Fruit fly (Drosophila melanogaster) whole organism, embryonic: ENCODE measurements around the gene CG9184.

Experiments
- Antp ChIP-seq: fragments of 200-800 bp; sonication (Bioruptor generic); optimal IDR thresholded peaks from 3 replicates; lab custom pipeline; 2016; ENCODE audit warnings: missing biosample characterization, missing genetic modification characterization
- CG10654 ChIP-seq: fragments of 200-800 bp; sonication (Bioruptor generic); optimal IDR thresholded peaks from 2 replicates; lab custom pipeline; 2016; ENCODE audit warnings: missing biosample characterization, missing genetic modification characterization
- CG13123 ChIP-seq: fragments of 200-800 bp; sonication (Bioruptor generic); optimal IDR thresholded peaks from 2 replicates; lab custom pipeline; 2016; ENCODE audit warnings: missing biosample characterization, missing genetic modification characterization
- CG13894 ChIP-seq: fragments of 200-800 bp; sonication (Bioruptor generic); optimal IDR thresholded peaks from 3 replicates; lab custom pipeline; 2018; ENCODE audit warnings: missing biosample characterization, mild to moderate bottlenecking, missing genetic modification characterization, moderate library complexity
- CG16779 ChIP-seq: fragments of 200-800 bp; sonication (Bioruptor generic); IDR thresholded peaks from 2 replicates; pipeline ENCODE4 v1.3.6; 2022; ENCODE audit warnings: missing biosample characterization, missing genetic modification characterization
- CG2116 ChIP-seq: fragments of 200-800 bp; sonication (Bioruptor generic); optimal IDR thresholded peaks from 3 replicates; lab custom pipeline; 2018; ENCODE audit warnings: missing biosample characterization, mild to moderate bottlenecking, missing genetic modification characterization
- CG2120 ChIP-seq: fragments of 200-800 bp; sonication (Bioruptor generic); optimal IDR thresholded peaks from 3 replicates; lab custom pipeline; 2016; ENCODE audit warnings: missing biosample characterization, missing genetic modification characterization
- CG2199 ChIP-seq: fragments of 200-800 bp; sonication (Bioruptor generic); IDR thresholded peaks from 3 replicates; pipeline ENCODE4 v1.3.6; 2022; ENCODE audit warnings: missing biosample characterization, missing genetic modification characterization
- CG34224 ChIP-seq: fragments of 200-800 bp; sonication (Bioruptor generic); IDR thresholded peaks from 3 replicates; pipeline ENCODE4 v1.3.6; 2022; ENCODE audit warnings: missing biosample characterization, missing genetic modification characterization; ENCODE audit not compliant: partially characterized antibody
- CG3995 ChIP-seq: fragments of 200-800 bp; sonication (Bioruptor generic); optimal IDR thresholded peaks from 3 replicates; lab custom pipeline; 2016; ENCODE audit warnings: missing biosample characterization, missing genetic modification characterization
- CG5245 ChIP-seq: fragments of 200-800 bp; sonication (Bioruptor generic); optimal IDR thresholded peaks from 3 replicates; lab custom pipeline; 2016; ENCODE audit warnings: missing biosample characterization, missing genetic modification characterization
- CG8281 ChIP-seq: fragments of 200-800 bp; sonication (Bioruptor generic); optimal IDR thresholded peaks from 2 replicates; lab custom pipeline; 2018; ENCODE audit warnings: missing biosample characterization, mild to moderate bottlenecking, missing genetic modification characterization, moderate library complexity
- CG8290 ChIP-seq, 3 experiments: fragments of 200-800 bp; sonication (Bioruptor generic); optimal IDR thresholded peaks; 2 replicates each; lab custom pipeline; 2016 to 2019; ENCODE audit warnings: missing biosample characterization in 3 of 3, missing genetic modification characterization in 3 of 3, mild to moderate bottlenecking in 2 of 3, moderate library complexity in 1 of 3
- CG8924 ChIP-seq: fragments of 200-800 bp; optimal IDR thresholded peaks from 3 replicates; lab custom pipeline; 2019; ENCODE audit warnings: missing biosample characterization, mild to moderate bottlenecking, missing genetic modification characterization, moderate library complexity
- CG8944 ChIP-seq: fragments of 200-800 bp; sonication (Bioruptor generic); optimal IDR thresholded peaks from 3 replicates; lab custom pipeline; 2016; ENCODE audit warnings: missing biosample characterization, missing genetic modification characterization
- CG9932 ChIP-seq: fragments of 200-800 bp; sonication (Bioruptor generic); IDR thresholded peaks from 2 replicates; pipeline ENCODE4 v1.3.6; 2022; ENCODE audit warnings: missing biosample characterization, missing genetic modification characterization
- CkIIα-i1 ChIP-seq: fragments of 200-800 bp; sonication (Bioruptor generic); IDR thresholded peaks from 2 replicates; pipeline ENCODE4 v1.3.6; 2022; ENCODE audit warnings: missing biosample characterization, missing genetic modification characterization
- Deaf1 ChIP-seq: fragments of 200-800 bp; optimal IDR thresholded peaks from 3 replicates; lab custom pipeline; 2019; ENCODE audit warnings: missing biosample characterization, mild to moderate bottlenecking, missing genetic modification characterization, moderate library complexity
- Dll ChIP-seq: fragments of 200-800 bp; sonication (Bioruptor generic); IDR thresholded peaks from 4 replicates; pipeline ENCODE4 v1.3.6; 2022; ENCODE audit warnings: missing biosample characterization, missing genetic modification characterization; ENCODE audit not compliant: partially characterized antibody
- Ets65A ChIP-seq: fragments of 200-800 bp; sonication (Bioruptor generic); peaks from one replicate; lab custom pipeline; 2016; ENCODE audit warnings: missing biosample characterization, missing genetic modification characterization
- Hmr ChIP-seq: fragments of 200-800 bp; sonication (Bioruptor generic); optimal IDR thresholded peaks from 3 replicates; lab custom pipeline; 2017; ENCODE audit warnings: mild to moderate bottlenecking, missing biosample characterization, missing genetic modification reagents, missing genetic modification characterization
- Med ChIP-seq: fragments of 200-800 bp; sonication (Bioruptor generic); peaks from one replicate; lab custom pipeline; 2016; ENCODE audit warnings: missing biosample characterization, missing genetic modification characterization, mild to moderate bottlenecking, inconsistent platforms, moderate library complexity
- NFAT ChIP-seq: fragments of 200-800 bp; sonication (Bioruptor generic); IDR thresholded peaks from 2 replicates; pipeline ENCODE4 v1.3.6; 2022; ENCODE audit warnings: missing biosample characterization, missing genetic modification characterization
- Ptx1 ChIP-seq: fragments of 200-800 bp; sonication (Bioruptor generic); IDR thresholded peaks from 2 replicates; pipeline ENCODE4 v1.3.6; 2022; ENCODE audit warnings: missing biosample characterization, missing genetic modification characterization
- Six4 ChIP-seq: fragments of 200-800 bp; sonication (Bioruptor generic); optimal IDR thresholded peaks from 2 replicates; lab custom pipeline; 2016; ENCODE audit warnings: missing biosample characterization, missing genetic modification characterization
- Spps ChIP-seq: fragments of 200-800 bp; sonication (Bioruptor generic); optimal IDR thresholded peaks from 2 replicates; lab custom pipeline; 2018; ENCODE audit warnings: missing biosample characterization, mild to moderate bottlenecking, missing genetic modification characterization
- abd-A ChIP-seq: fragments of 200-800 bp; sonication (Bioruptor generic); optimal IDR thresholded peaks from 3 replicates; lab custom pipeline; 2019; ENCODE audit warnings: missing biosample characterization, mild to moderate bottlenecking, missing genetic modification characterization, moderate library complexity
- mld ChIP-seq: fragments of 200-800 bp; sonication (Bioruptor generic); IDR thresholded peaks from 3 replicates; pipeline ENCODE4 v1.3.6; 2022; ENCODE audit warnings: missing biosample characterization, missing genetic modification characterization; ENCODE audit not compliant: partially characterized antibody
- nerfin-1 ChIP-seq: fragments of 200-800 bp; sonication (Bioruptor generic); optimal IDR thresholded peaks from 3 replicates; lab custom pipeline; 2019; ENCODE audit warnings: missing biosample characterization, mild to moderate bottlenecking, missing genetic modification characterization, moderate library complexity
- nmo ChIP-seq: fragments of 200-800 bp; sonication (Bioruptor generic); optimal IDR thresholded peaks from 2 replicates; lab custom pipeline; 2018; ENCODE audit warnings: missing biosample characterization, mild to moderate bottlenecking, missing genetic modification characterization, moderate library complexity
- p53 ChIP-seq: fragments of 200-800 bp; sonication (Bioruptor generic); optimal IDR thresholded peaks from 2 replicates; lab custom pipeline; 2016; ENCODE audit warnings: missing biosample characterization, missing genetic modification characterization
- row ChIP-seq: fragments of 200-800 bp; sonication (Bioruptor generic); IDR thresholded peaks from 3 replicates; pipeline ENCODE4 v1.3.6; 2022; ENCODE audit warnings: missing biosample characterization, missing genetic modification characterization
- slbo ChIP-seq: fragments of 200-800 bp; sonication (Bioruptor generic); IDR thresholded peaks from 2 replicates; pipeline ENCODE4 v1.3.6; 2022; ENCODE audit warnings: missing biosample characterization, missing genetic modification characterization
- unpg ChIP-seq: fragments of 200-800 bp; sonication (Bioruptor generic); optimal IDR thresholded peaks from 3 replicates; lab custom pipeline; 2018; ENCODE audit warnings: missing biosample characterization, mild to moderate bottlenecking, missing genetic modification characterization, moderate library complexity
- z ChIP-seq: fragments of 200-800 bp; sonication (Bioruptor generic); IDR thresholded peaks from 3 replicates; pipeline ENCODE4 v1.3.6; 2022; ENCODE audit warnings: missing biosample characterization, missing genetic modification characterization

Gene CG9184

DNA sequence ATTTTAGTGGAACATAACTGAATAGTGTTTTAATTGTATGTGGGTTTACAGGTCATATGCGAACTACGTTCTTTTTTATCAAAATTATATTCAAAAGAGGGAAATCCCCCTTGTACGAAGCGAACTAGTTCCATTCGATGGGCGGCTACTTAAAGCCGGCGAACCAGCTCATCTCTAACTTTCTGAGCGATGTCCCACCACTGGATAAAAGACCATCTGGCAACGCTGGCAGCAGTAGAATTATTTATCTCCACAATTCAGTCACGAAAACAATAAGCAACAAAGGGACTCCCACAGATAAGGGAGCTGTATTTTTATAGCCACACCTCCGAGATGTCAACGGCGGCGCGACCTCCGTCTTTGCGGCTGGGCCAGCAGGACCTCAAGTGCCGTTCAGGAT, 26.9 kb downstream of the CG9184 start, which contains the start of gene Rabex-5 (continued):
- TF ChIP-seq CG2116 (GFP tag; lab: Kevin White, UChicago) = peak; percentile 50
- TF ChIP-seq Antp (GFP tag; lab: Kevin White, UChicago) = peak; percentile 65
- TF ChIP-seq Spps (tag; lab: Kevin White, UChicago) = no peak
- TF ChIP-seq CkIIα-i1 (GFP tag; lab: Robert Waterston, UW) = no peak
- no peak for TF ChIP-seq CG8281 (tag; lab: Kevin White, UChicago)
- peak; percentile 61 for TF ChIP-seq CG3995
- peak; percentile 52 for TF ChIP-seq nerfin-1 (tag; lab: Kevin White, UChicago)
- peak; percentile 81 for TF ChIP-seq Dll (GFP tag; lab: Robert Waterston, UW)

DNA sequence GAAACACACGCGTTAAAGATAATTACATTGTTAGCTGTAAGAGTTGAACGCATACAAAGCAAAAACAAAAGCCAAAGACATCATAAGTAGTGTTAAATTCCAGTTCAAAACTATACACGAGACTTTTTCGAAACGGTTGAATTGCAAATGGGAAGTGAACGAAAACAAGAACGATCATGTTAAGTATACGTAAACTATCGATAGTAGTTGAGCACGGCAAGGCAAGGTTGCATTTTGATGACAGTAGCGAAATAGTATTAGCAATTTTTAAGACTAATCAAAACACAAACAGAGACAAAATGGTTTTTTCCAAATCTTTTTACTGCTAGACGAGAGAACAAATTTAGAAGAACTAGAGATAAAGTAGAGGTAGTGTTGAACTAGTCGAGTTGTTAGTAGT, 27.8 kb downstream of the CG9184 start:
- TF ChIP-seq CG10654 (GFP tag; lab: Kevin White, UChicago) = no peak
- no peak for TF ChIP-seq mld
- TF ChIP-seq p53 (GFP tag; lab: Kevin White, UChicago) = peak; percentile 80
- no peak for TF ChIP-seq CG8944
- no peak for TF ChIP-seq CG34224 (GFP tag; lab: Robert Waterston, UW)
- no peak for TF ChIP-seq CG5245 (GFP tag; lab: Kevin White, UChicago)
- no peak for TF ChIP-seq CG13123 (GFP tag; lab: Kevin White, UChicago)
- no peak for TF ChIP-seq unpg (GFP tag; lab: Kevin White, UChicago)
- TF ChIP-seq z (GFP tag; lab: Robert Waterston, UW) = no peak
- TF ChIP-seq CG2116 (GFP tag; lab: Kevin White, UChicago) = peak; percentile 66
- TF ChIP-seq CG8924 (tag; lab: Kevin White, UChicago) = no peak

dm6 chr3L:1280890-1281622, 41.5 kb downstream of the CG9184 start:
- peak; percentile 74 for TF ChIP-seq abd-A (tag; lab: Kevin White, UChicago)
- peak; percentile 63 for TF ChIP-seq Ets65A (GFP tag; lab: Kevin White, UChicago)
- peak; percentile 37; the same call in 1 of the 2 replicates for TF ChIP-seq slbo (GFP tag; lab: Robert Waterston, UW)
- peak; percentile 56 for TF ChIP-seq Deaf1
- no peak for TF ChIP-seq NFAT (GFP tag; lab: Robert Waterston, UW)
- peak; percentile 71 for TF ChIP-seq Med (GFP tag; lab: Kevin White, UChicago)
- TF ChIP-seq CG13894 (tag; lab: Kevin White, UChicago) = peak; percentile 92
- TF ChIP-seq CG16779 (GFP tag; lab: Robert Waterston, UW) = no peak
- no peak for TF ChIP-seq Spps (tag; lab: Kevin White, UChicago)
- 0 out of 2 replicates have a peak, but pooled peaks have one; percentile 12 for TF ChIP-seq Ptx1 (GFP tag; lab: Robert Waterston, UW)
- no peak for TF ChIP-seq Six4 (GFP tag; lab: Kevin White, UChicago)
- TF ChIP-seq nmo (GFP tag; lab: Kevin White, UChicago) = no peak
- no peak for TF ChIP-seq CG8290 (GFP tag; optimal IDR thresholded peaks at IDR 0.05; lab: Kevin White, UChicago)
- TF ChIP-seq CG8290 (tag; optimal IDR thresholded peaks at IDR 0.05; lab: Kevin White, UChicago) = peak in 1 of 2 experiments; percentile 12
- TF ChIP-seq CG2120 (GFP tag; lab: Kevin White, UChicago) = peak; percentile 13
- TF ChIP-seq CG2199 (GFP tag; lab: Robert Waterston, UW) = no peak
- peak; percentile 20; the same call in 1 of the 3 replicates for TF ChIP-seq row (GFP tag; lab: Robert Waterston, UW)
- 0 out of 2 replicates have a peak, but pooled peaks have one; percentile 17 for TF ChIP-seq CG9932 (GFP tag; lab: Robert Waterston, UW)
- TF ChIP-seq Hmr (GFP tag; lab: Kevin White, UChicago) = no peak
- TF ChIP-seq, all 482 proteins: peak for 11
